Worm (Caenorhabditis elegans): ENCODE data around the gene Y54G11A.2.

DNA sequence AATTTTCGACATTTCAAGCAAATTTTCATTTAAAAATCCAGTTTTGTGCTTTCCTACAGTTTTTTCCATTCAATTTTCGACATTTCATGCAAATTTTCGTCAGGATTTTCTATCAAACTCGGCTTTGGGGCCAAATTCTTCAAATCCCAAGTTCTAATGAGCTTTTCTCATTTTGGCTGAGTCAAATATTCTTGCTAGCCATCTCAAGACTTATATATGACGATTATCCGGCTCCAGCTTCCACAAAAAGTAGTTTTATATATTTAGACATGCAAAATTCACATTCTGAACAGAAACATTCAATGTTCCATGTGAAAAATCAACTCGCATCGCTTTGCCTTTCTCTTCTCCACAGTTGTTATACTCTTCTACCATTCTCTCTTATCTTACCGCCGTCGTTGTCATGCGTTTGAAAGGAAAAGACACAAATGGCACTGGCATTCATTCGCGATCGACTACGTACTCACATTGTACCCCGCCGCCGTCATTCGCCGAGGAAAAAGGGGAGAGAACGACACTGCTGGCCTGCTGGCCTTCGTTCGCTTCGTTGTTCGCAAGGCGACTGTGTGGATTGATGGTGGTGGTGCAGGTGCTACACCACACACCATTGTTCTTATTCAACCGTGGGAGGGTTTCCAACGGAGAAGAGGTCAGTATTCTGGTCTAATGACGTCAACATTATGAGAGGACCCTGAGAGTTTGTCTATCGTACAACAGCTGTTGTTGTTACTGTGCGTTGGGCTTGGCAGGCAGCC lies 4.2 kb upstream of the Y54G11A.2 start:
- TF ChIP-seq fos-1 (tag; optimal IDR thresholded peaks at IDR 0.05) (no peak), dpl-1 (GFP tag; optimal IDR thresholded peaks at IDR 0.05) (peak in 2 of 3 experiments; percentile 37 to 38), dsc-1 (tag; optimal IDR thresholded peaks at IDR 0.05) (no peak)
